Fruit fly (Drosophila melanogaster) whole organism, prepupa: ENCODE results near the gene ome.

Experiments used
- Blimp-1 ChIP-seq: fragments of 200-800 bp; sonication (Bioruptor generic); optimal IDR thresholded peaks from 3 replicates; lab custom pipeline; 2017; ENCODE audit warnings: missing biosample characterization, missing genetic modification characterization, mild to moderate bottlenecking, moderate library complexity, missing genetic modification reagents
- CG10631 ChIP-seq: fragments of 200-800 bp; sonication (Bioruptor generic); optimal IDR thresholded peaks from 2 replicates; lab custom pipeline; 2016; ENCODE audit warnings: missing biosample characterization, missing genetic modification characterization
- CG11294 ChIP-seq: fragments of 200-800 bp; sonication (Bioruptor generic); IDR thresholded peaks from 2 replicates; pipeline ENCODE4 v1.3.6; 2022; ENCODE audit warnings: missing biosample characterization, missing genetic modification characterization
- CG15336 ChIP-seq: fragments of 200-800 bp; sonication (Bioruptor generic); IDR thresholded peaks from 2 replicates; pipeline ENCODE4 v1.3.6; 2022; ENCODE audit warnings: missing biosample characterization, missing genetic modification characterization
- CG16779 ChIP-seq: fragments of 200-800 bp; sonication (Bioruptor generic); optimal IDR thresholded peaks from 3 replicates; lab custom pipeline; 2017; ENCODE audit warnings: missing biosample characterization, mild to moderate bottlenecking, missing genetic modification characterization
- CG3032 ChIP-seq: fragments of 200-800 bp; optimal IDR thresholded peaks from 2 replicates; lab custom pipeline; 2019; ENCODE audit warnings: missing biosample characterization, mild to moderate bottlenecking, missing genetic modification characterization, moderate library complexity
- CG31627 ChIP-seq: fragments of 200-800 bp; sonication (Bioruptor generic); optimal IDR thresholded peaks from 3 replicates; lab custom pipeline; 2016; ENCODE audit warnings: missing biosample characterization, missing genetic modification characterization
- CG32006 ChIP-seq: fragments of 200-800 bp; sonication (Bioruptor generic); optimal IDR thresholded peaks from 3 replicates; lab custom pipeline; 2017; ENCODE audit warnings: missing biosample characterization, mild to moderate bottlenecking, missing genetic modification characterization
- CG34406 ChIP-seq: fragments of 200-800 bp; sonication (Bioruptor generic); optimal IDR thresholded peaks from 3 replicates; lab custom pipeline; 2016; ENCODE audit warnings: missing biosample characterization, missing genetic modification characterization
- CG3919 ChIP-seq: fragments of 200-800 bp; sonication (Bioruptor generic); optimal IDR thresholded peaks from 3 replicates; lab custom pipeline; 2016; ENCODE audit warnings: missing biosample characterization, missing genetic modification characterization
- CG4318 ChIP-seq: fragments of 200-800 bp; sonication (Bioruptor generic); optimal IDR thresholded peaks from 3 replicates; lab custom pipeline; 2017; ENCODE audit warnings: missing biosample characterization, mild to moderate bottlenecking, missing genetic modification characterization
- CG6163 ChIP-seq: fragments of 200-800 bp; sonication (Bioruptor generic); IDR thresholded peaks from 3 replicates; pipeline ENCODE4 v1.3.6; 2022; ENCODE audit warnings: missing biosample characterization, missing genetic modification characterization
- CG6276 ChIP-seq: fragments of 200-800 bp; sonication (Bioruptor generic); optimal IDR thresholded peaks from 2 replicates; lab custom pipeline; 2017; ENCODE audit warnings: missing biosample characterization, mild to moderate bottlenecking, missing genetic modification characterization
- CG6792 ChIP-seq: fragments of 200-800 bp; sonication (Bioruptor generic); optimal IDR thresholded peaks from 3 replicates; lab custom pipeline; 2016; ENCODE audit warnings: missing biosample characterization, missing genetic modification characterization
- CG6808 ChIP-seq: fragments of 200-800 bp; sonication (Bioruptor generic); optimal IDR thresholded peaks from 3 replicates; lab custom pipeline; 2017; ENCODE audit warnings: missing biosample characterization, missing genetic modification characterization, mild to moderate bottlenecking, moderate library complexity, missing genetic modification reagents
- CG7368 ChIP-seq: fragments of 200-800 bp; sonication (Bioruptor generic); optimal IDR thresholded peaks from 3 replicates; lab custom pipeline; 2016; ENCODE audit warnings: missing biosample characterization, missing genetic modification characterization
- CG8119 ChIP-seq: fragments of 200-800 bp; sonication (Bioruptor generic); IDR thresholded peaks from 3 replicates; pipeline ENCODE4 v1.3.6; 2022; ENCODE audit warnings: missing biosample characterization, missing genetic modification characterization
- CG8632 ChIP-seq: fragments of 200-800 bp; sonication (Bioruptor generic); optimal IDR thresholded peaks from 3 replicates; lab custom pipeline; 2016; ENCODE audit warnings: missing biosample characterization, missing genetic modification characterization
- CG9139 ChIP-seq: fragments of 200-800 bp; sonication (Bioruptor generic); optimal IDR thresholded peaks from 3 replicates; lab custom pipeline; 2017; ENCODE audit warnings: missing biosample characterization, mild to moderate bottlenecking, missing genetic modification characterization
- Eip75B ChIP-seq: fragments of 200-800 bp; sonication (Bioruptor generic); optimal IDR thresholded peaks from 3 replicates; lab custom pipeline; 2016; ENCODE audit warnings: missing biosample characterization, missing genetic modification characterization
- Eip78C ChIP-seq: fragments of 200-800 bp; sonication (Bioruptor generic); peaks from one replicate; lab custom pipeline; 2016; ENCODE audit warnings: missing biosample characterization, missing genetic modification characterization
- Ets21C ChIP-seq: fragments of 200-800 bp; sonication (Bioruptor generic); optimal IDR thresholded peaks from 3 replicates; lab custom pipeline; 2016; ENCODE audit warnings: missing biosample characterization, missing genetic modification characterization
- Ets96B ChIP-seq: fragments of 200-800 bp; optimal IDR thresholded peaks from 2 replicates; lab custom pipeline; 2019; ENCODE audit warnings: missing biosample characterization, mild to moderate bottlenecking, missing genetic modification characterization, moderate library complexity
- Gug ChIP-seq: fragments of 200-800 bp; sonication (Bioruptor generic); IDR thresholded peaks from 2 replicates; pipeline ENCODE4 v1.3.6; 2022; ENCODE audit warnings: missing biosample characterization, missing genetic modification characterization
- Hr38 ChIP-seq: sonication (Bioruptor generic); optimal IDR thresholded peaks from 2 replicates; lab custom pipeline; 2016; ENCODE audit warnings: missing biosample characterization, missing genetic modification characterization
- Hr4 ChIP-seq: fragments of 200-800 bp; sonication (Bioruptor generic); optimal IDR thresholded peaks from 3 replicates; lab custom pipeline; 2016; ENCODE audit warnings: missing biosample characterization, missing genetic modification characterization
- Met ChIP-seq: fragments of 200-800 bp; sonication (Bioruptor generic); optimal IDR thresholded peaks from 3 replicates; lab custom pipeline; 2016; ENCODE audit warnings: missing biosample characterization, missing genetic modification characterization
- OdsH ChIP-seq: fragments of 200-800 bp; sonication (Bioruptor generic); optimal IDR thresholded peaks from 3 replicates; lab custom pipeline; 2016; ENCODE audit warnings: missing biosample characterization, missing genetic modification characterization
- Sox102F ChIP-seq: fragments of 200-800 bp; sonication (Bioruptor generic); optimal IDR thresholded peaks from 2 replicates; lab custom pipeline; 2016; ENCODE audit warnings: missing biosample characterization, mild to moderate bottlenecking, missing genetic modification characterization
- Sox14 ChIP-seq: fragments of 200-800 bp; sonication (Bioruptor generic); optimal IDR thresholded peaks from 3 replicates; lab custom pipeline; 2016; ENCODE audit warnings: missing biosample characterization, missing genetic modification characterization
- Sox15 ChIP-seq: fragments of 200-800 bp; sonication (Bioruptor generic); optimal IDR thresholded peaks from 3 replicates; lab custom pipeline; 2016; ENCODE audit warnings: missing biosample characterization, missing genetic modification characterization
- achi ChIP-seq: fragments of 200-800 bp; sonication (Bioruptor generic); optimal IDR thresholded peaks from 3 replicates; lab custom pipeline; 2016; ENCODE audit warnings: missing biosample characterization, missing genetic modification characterization
- acj6 ChIP-seq: fragments of 200-800 bp; sonication (Bioruptor generic); optimal IDR thresholded peaks from 3 replicates; lab custom pipeline; 2016; ENCODE audit warnings: missing biosample characterization, missing genetic modification characterization
- dac ChIP-seq: fragments of 200-800 bp; sonication (Bioruptor generic); optimal IDR thresholded peaks from 2 replicates; lab custom pipeline; 2017; ENCODE audit warnings: missing biosample characterization, mild to moderate bottlenecking, missing genetic modification characterization
- esn ChIP-seq: fragments of 200-800 bp; sonication (Bioruptor generic); optimal IDR thresholded peaks from 2 replicates; lab custom pipeline; 2016; ENCODE audit warnings: missing biosample characterization, mild to moderate bottlenecking, missing genetic modification characterization, moderate library complexity
- fd59A ChIP-seq: fragments of 200-800 bp; sonication (Bioruptor generic); optimal IDR thresholded peaks from 2 replicates; lab custom pipeline; 2017; ENCODE audit warnings: missing biosample characterization, mild to moderate bottlenecking, missing genetic modification characterization, missing genetic modification reagents
- fkh ChIP-seq: fragments of 200-800 bp; sonication (Bioruptor generic); optimal IDR thresholded peaks from 3 replicates; lab custom pipeline; 2017; ENCODE audit warnings: missing biosample characterization, mild to moderate bottlenecking, missing genetic modification characterization, moderate library complexity
- pdm3 ChIP-seq: fragments of 200-800 bp; sonication (Bioruptor generic); optimal IDR thresholded peaks from 3 replicates; lab custom pipeline; 2016; ENCODE audit warnings: missing biosample characterization, missing genetic modification characterization
- svp ChIP-seq: fragments of 200-800 bp; sonication (Bioruptor generic); peaks from one replicate; lab custom pipeline; 2016; ENCODE audit warnings: missing biosample characterization, missing genetic modification characterization
- topi ChIP-seq: fragments of 200-800 bp; sonication (Bioruptor generic); optimal IDR thresholded peaks from 3 replicates; lab custom pipeline; 2016; ENCODE audit warnings: missing biosample characterization, missing genetic modification characterization
- vri ChIP-seq: fragments of 200-800 bp; sonication (Bioruptor generic); optimal IDR thresholded peaks from 3 replicates; lab custom pipeline; 2016; ENCODE audit warnings: missing biosample characterization, mild to moderate bottlenecking, missing genetic modification characterization

The ome gene

dm6 chr3L:14647210-14647869 lies 25.3 kb upstream of the ome start (continued):
- peak; percentile 72 for TF ChIP-seq OdsH (GFP tag; lab: Kevin White, UChicago)
- TF ChIP-seq CG6163 (GFP tag; lab: Robert Waterston, UW), result peak; percentile 83
- peak; percentile 41 for TF ChIP-seq CG9139
- TF ChIP-seq CG3032, result peak; percentile 90
- peak; percentile 75 for TF ChIP-seq CG6792
- peak; percentile 47 for TF ChIP-seq Blimp-1 (GFP tag; lab: Kevin White, UChicago)
- TF ChIP-seq CG7368, result peak; percentile 36
- peak; percentile 62 for TF ChIP-seq CG6808 (GFP tag; lab: Kevin White, UChicago)
- no peak for TF ChIP-seq Hr38 (GFP tag; lab: Kevin White, UChicago)
- peak; percentile 43 for TF ChIP-seq CG4318 (GFP tag; lab: Kevin White, UChicago)
- TF ChIP-seq Sox15 (GFP tag; lab: Kevin White, UChicago), result peak; percentile 5
- peak; percentile 49 for TF ChIP-seq pdm3 (GFP tag; lab: Kevin White, UChicago)
- peak; percentile 59 for TF ChIP-seq Sox102F (GFP tag; lab: Kevin White, UChicago)

dm6 chr3L:14648922-14649321 lies 23.7 kb upstream of the ome start:
- TF ChIP-seq CG4318 (GFP tag; lab: Kevin White, UChicago), result peak; percentile 10
- TF ChIP-seq Hr4 (GFP tag; lab: Kevin White, UChicago), result peak; percentile 28
- 0 out of 2 replicates have a peak, but pooled peaks have one; percentile 29 for TF ChIP-seq Gug (GFP tag; lab: Robert Waterston, UW)
- no peak for TF ChIP-seq CG6163 (GFP tag; lab: Robert Waterston, UW)
- no peak for TF ChIP-seq CG6276 (GFP tag; lab: Kevin White, UChicago)
- peak; percentile 19 for TF ChIP-seq OdsH (GFP tag; lab: Kevin White, UChicago)
- peak; percentile 30 for TF ChIP-seq achi (GFP tag; lab: Kevin White, UChicago)
- peak; percentile 20 for TF ChIP-seq acj6
- peak; percentile 7 for TF ChIP-seq Sox14 (GFP tag; lab: Kevin White, UChicago)
- no peak for TF ChIP-seq CG8632 (GFP tag; lab: Kevin White, UChicago)
- TF ChIP-seq Eip75B (GFP tag; lab: Kevin White, UChicago), result peak; percentile 13
- peak; percentile 8 for TF ChIP-seq CG6808 (GFP tag; lab: Kevin White, UChicago)
- TF ChIP-seq fkh (GFP tag; lab: Kevin White, UChicago), result no peak
- no peak for TF ChIP-seq dac (GFP tag; lab: Kevin White, UChicago)
- no peak for TF ChIP-seq topi (GFP tag; lab: Kevin White, UChicago)
- TF ChIP-seq esn (GFP tag; lab: Kevin White, UChicago), result peak; percentile 15
- peak; percentile 14 for TF ChIP-seq CG31627 (GFP tag; lab: Kevin White, UChicago)
- TF ChIP-seq fd59A (GFP tag; lab: Kevin White, UChicago), result peak; percentile 3
- TF ChIP-seq CG3919 (GFP tag; lab: Kevin White, UChicago), result no peak
- TF ChIP-seq CG32006, result peak; percentile 16
- 0 out of 3 replicates have a peak, but pooled peaks have one; percentile 19 for TF ChIP-seq CG8119 (GFP tag; lab: Robert Waterston, UW)
- peak; percentile 5 for TF ChIP-seq CG10631 (GFP tag; lab: Kevin White, UChicago)
- no peak for TF ChIP-seq CG34406 (GFP tag; lab: Kevin White, UChicago)
- peak; percentile 5 for TF ChIP-seq pdm3 (GFP tag; lab: Kevin White, UChicago)
- peak; percentile 14 for TF ChIP-seq Met
- no peak for TF ChIP-seq Ets21C (GFP tag; lab: Kevin White, UChicago)
- TF ChIP-seq Ets96B (tag; lab: Kevin White, UChicago), result peak; percentile 27
- TF ChIP-seq Eip78C (GFP tag; lab: Kevin White, UChicago), result peak; percentile 67
- no peak for TF ChIP-seq CG6792
- TF ChIP-seq CG16779 (tag; lab: Kevin White, UChicago), result no peak
- TF ChIP-seq, all 60 proteins: peak for 19

- TF ChIP-seq fd59A (GFP tag; lab: Kevin White, UChicago) (no peak), CG8632 (GFP tag; lab: Kevin White, UChicago) (no peak), Sox102F (GFP tag; lab: Kevin White, UChicago) (no peak), Gug (GFP tag; lab: Robert Waterston, UW) (no peak), CG11294 (no peak), CG32006 (no peak), CG15336 (no peak), svp (GFP tag; lab: Kevin White, UChicago) (no peak), Eip78C (GFP tag; lab: Kevin White, UChicago) (peak; percentile 33), vri (GFP tag; lab: Kevin White, UChicago) (peak; percentile 77), Eip75B (GFP tag; lab: Kevin White, UChicago) (no peak), Ets96B (tag; lab: Kevin White, UChicago) (no peak), CG10631 (GFP tag; lab: Kevin White, UChicago) (no peak)
Measured at dm6 chr3L:14650348-14650747, 22.3 kb upstream of the ome start.
